Fruit fly (Drosophila melanogaster) whole organism, pupa: ENCODE results near the gene Ae2.

ENCODE experiments used
- CG10348 ChIP-seq: fragments of 200-800 bp; sonication (Bioruptor generic); IDR thresholded peaks from 2 replicates; pipeline ENCODE4 v1.3.6; 2022; ENCODE audit warnings: missing biosample characterization, missing genetic modification characterization
- CG15710 ChIP-seq: fragments of 200-800 bp; sonication (Bioruptor generic); optimal IDR thresholded peaks from 2 replicates; lab custom pipeline; 2018; ENCODE audit warnings: missing biosample characterization, mild to moderate bottlenecking, missing genetic modification characterization, moderate library complexity
- CG4496 ChIP-seq: fragments of 200-800 bp; sonication (Bioruptor generic); IDR thresholded peaks from 3 replicates; pipeline ENCODE4 v1.3.6; 2022; ENCODE audit warnings: missing biosample characterization, missing genetic modification characterization

DNA sequence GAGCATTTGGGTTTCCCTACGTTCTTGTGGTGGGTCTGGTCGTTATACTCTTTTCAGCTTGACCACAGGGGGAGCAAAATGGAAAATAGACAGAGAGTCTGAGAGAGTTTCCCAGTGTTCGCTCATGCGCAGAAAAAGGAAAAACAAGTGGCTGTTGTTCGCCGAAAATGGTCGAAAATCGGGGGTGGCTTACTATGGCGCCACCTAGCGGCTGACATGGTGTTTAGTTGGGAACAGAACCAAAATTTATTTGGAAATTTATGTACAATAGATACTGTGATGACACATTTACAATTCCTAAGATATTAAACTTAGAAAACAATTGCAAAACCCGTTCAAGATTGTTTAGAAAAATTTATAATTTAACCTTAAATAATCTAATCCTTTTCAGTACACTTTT, 11.7 kb upstream of the Ae2 start:
- TF ChIP-seq CG4496 (0 out of 3 replicates have a peak, but pooled peaks have one; percentile 11), CG15710 (no peak), CG10348 (GFP tag; lab: Robert Waterston, UW) (no peak)
